Worm (Caenorhabditis elegans) whole organism, L1 larva: ENCODE data around the gene R05F9.11.

Experiments
- C04F5.9 ChIP-seq: sonication (generic microtip); optimal IDR thresholded peaks from 2 replicates; lab custom pipeline; 2016; ENCODE audit warnings: missing genetic modification characterization, missing compliant biosample characterization
- C16A3.4 ChIP-seq: fragments of 150-350 bp; optimal IDR thresholded peaks from 2 replicates; lab custom pipeline; 2014; ENCODE audit warnings: missing biosample characterization, missing genetic modification characterization
- Y116A8C.19 ChIP-seq: sonication (generic microtip); optimal IDR thresholded peaks from 2 replicates; lab custom pipeline; 2016; ENCODE audit warnings: missing compliant biosample characterization, missing genetic modification characterization, borderline replicate concordance
- alr-1 ChIP-seq: fragments of 200-800 bp; sonication (Bioruptor generic); optimal IDR thresholded peaks from 2 replicates; lab custom pipeline; 2018; ENCODE audit warnings: borderline replicate concordance, mild to moderate bottlenecking, missing genetic modification characterization, missing compliant biosample characterization
- aly-2 ChIP-seq: fragments of 150-350 bp; optimal IDR thresholded peaks from 2 replicates; lab custom pipeline; 2014; ENCODE audit warnings: missing biosample characterization, missing genetic modification characterization
- ama-1 ChIP-seq: fragments of 150-350 bp; optimal IDR thresholded peaks from 2 replicates; lab custom pipeline; 2014
- dpl-1 ChIP-seq, 3 experiments: fragments of 150-350 bp in 2 of 3; sonication (generic microtip) in 1 of 3; optimal IDR thresholded peaks; 2 replicates each; lab custom pipeline; 2014 to 2017; ENCODE audit warnings: missing biosample characterization in 3 of 3, missing genetic modification characterization in 3 of 3, missing genetic modification reagents in 3 of 3
- dsc-1 ChIP-seq: sonication (generic microtip); optimal IDR thresholded peaks from 2 replicates; lab custom pipeline; 2016; ENCODE audit warnings: mild to moderate bottlenecking, missing genetic modification characterization, missing compliant biosample characterization
- efl-1 ChIP-seq, 4 experiments: fragments of 150-350 bp; optimal IDR thresholded peaks in 3 of 4; peaks in 1 of 4; 1 replicate in 1 of 4; 2 replicates in 3 of 4; lab custom pipeline; 2014; ENCODE audit warnings: missing biosample characterization in 2 of 4, missing genetic modification characterization in 2 of 4, missing genetic modification reagents in 2 of 4
- elt-2 ChIP-seq: sonication (generic microtip); optimal IDR thresholded peaks from 2 replicates; lab custom pipeline; 2016; ENCODE audit warnings: missing genetic modification characterization, mild to moderate bottlenecking, inconsistent platforms, missing compliant biosample characterization, missing genetic modification reagents
- elt-3 ChIP-seq, 6 experiments: fragments of 150-350 bp in 1 of 6; sonication (generic microtip); optimal IDR thresholded peaks; 2 replicates each; lab custom pipeline; 2017 to 2018; ENCODE audit warnings: missing biosample characterization in 6 of 6, missing genetic modification characterization in 6 of 6, inconsistent platforms in 1 of 6
- fkh-10 ChIP-seq: sonication (generic microtip); optimal IDR thresholded peaks from 2 replicates; lab custom pipeline; 2017; ENCODE audit warnings: missing biosample characterization, missing genetic modification reagents, missing genetic modification characterization
- fkh-8 ChIP-seq: sonication (generic microtip); optimal IDR thresholded peaks from 2 replicates; lab custom pipeline; 2016; ENCODE audit warnings: mild to moderate bottlenecking, missing genetic modification characterization, missing compliant biosample characterization
- fos-1 ChIP-seq: fragments of 150-350 bp; optimal IDR thresholded peaks from 2 replicates; lab custom pipeline; 2014; ENCODE audit warnings: missing biosample characterization, missing genetic modification characterization
- irx-1 ChIP-seq: sonication (generic microtip); optimal IDR thresholded peaks from 2 replicates; lab custom pipeline; 2016; ENCODE audit warnings: missing genetic modification characterization, missing compliant biosample characterization
- isw-1 ChIP-seq: fragments of 200-800 bp; sonication (Bioruptor generic); IDR thresholded peaks from 2 replicates; pipeline ENCODE4 v1.3.6; 2022; ENCODE audit warnings: missing genetic modification characterization, missing compliant biosample characterization
- lin-14 ChIP-seq: fragments of 200-800 bp; sonication (Bioruptor generic); optimal IDR thresholded peaks from 2 replicates; lab custom pipeline; 2018; ENCODE audit warnings: mild to moderate bottlenecking, missing genetic modification characterization, moderate library complexity, missing compliant biosample characterization
- lin-15B ChIP-seq: fragments of 150-350 bp; sonication (generic microtip); optimal IDR thresholded peaks from 3 replicates; lab custom pipeline; 2014; ENCODE audit warnings: missing biosample characterization, missing genetic modification characterization
- lin-35 ChIP-seq, 2 experiments: fragments of 150-350 bp; optimal IDR thresholded peaks; 2 replicates each; lab custom pipeline; 2014; ENCODE audit warnings: missing biosample characterization in 2 of 2, missing genetic modification characterization in 2 of 2, missing genetic modification reagents in 2 of 2
- lin-39 ChIP-seq: fragments of 150-350 bp; optimal IDR thresholded peaks from 2 replicates; lab custom pipeline; 2014; ENCODE audit warnings: missing biosample characterization, missing genetic modification reagents, missing genetic modification characterization
- lsy-2 ChIP-seq, 2 experiments: fragments of 150-350 bp; optimal IDR thresholded peaks; 2 replicates each; lab custom pipeline; 2014; ENCODE audit warnings: missing biosample characterization in 2 of 2, missing genetic modification characterization in 2 of 2
- mab-9 ChIP-seq: fragments of 200-800 bp; sonication (Bioruptor generic); IDR thresholded peaks from 2 replicates; pipeline ENCODE4 v1.3.6; 2022; ENCODE audit warnings: missing genetic modification reagents, missing genetic modification characterization, missing compliant biosample characterization
- mep-1 ChIP-seq: fragments of 150-350 bp; optimal IDR thresholded peaks from 2 replicates; lab custom pipeline; 2014; ENCODE audit warnings: missing biosample characterization, missing genetic modification characterization
- nhr-11 ChIP-seq: fragments of 150-350 bp; optimal IDR thresholded peaks from 2 replicates; lab custom pipeline; 2014; ENCODE audit warnings: missing biosample characterization, missing genetic modification characterization
- nhr-19 ChIP-seq: fragments of 200-800 bp; sonication (Bioruptor generic); conservative IDR thresholded peaks from 2 replicates; pipeline ENCODE4 v1.3.6; 2022; ENCODE audit warnings: missing genetic modification characterization, missing compliant biosample characterization
- nhr-20 ChIP-seq: sonication (generic microtip); optimal IDR thresholded peaks from 2 replicates; lab custom pipeline; 2016; ENCODE audit warnings: mild to moderate bottlenecking, missing genetic modification characterization, missing compliant biosample characterization
- nhr-47 ChIP-seq: sonication (generic microtip); optimal IDR thresholded peaks from 2 replicates; lab custom pipeline; 2016; ENCODE audit warnings: mild to moderate bottlenecking, missing genetic modification characterization, moderate library complexity, missing compliant biosample characterization
- nhr-71 ChIP-seq: sonication (generic microtip); optimal IDR thresholded peaks from 2 replicates; lab custom pipeline; 2016; ENCODE audit warnings: mild to moderate bottlenecking, missing genetic modification characterization, moderate library complexity, missing compliant biosample characterization
- nhr-76 ChIP-seq: sonication (generic microtip); optimal IDR thresholded peaks from 2 replicates; lab custom pipeline; 2017; ENCODE audit warnings: missing biosample characterization, missing genetic modification characterization
- nhr-77 ChIP-seq: fragments of 150-350 bp; optimal IDR thresholded peaks from 2 replicates; lab custom pipeline; 2014; ENCODE audit warnings: missing biosample characterization, missing genetic modification characterization
- nhr-85 ChIP-seq: sonication (generic microtip); peaks from one replicate; lab custom pipeline; 2016; ENCODE audit warnings: missing genetic modification characterization, inconsistent platforms, missing compliant biosample characterization
- pag-3 ChIP-seq: sonication (generic microtip); optimal IDR thresholded peaks from 2 replicates; lab custom pipeline; 2017; ENCODE audit warnings: missing genetic modification characterization, mild to moderate bottlenecking, missing compliant biosample characterization, antibody characterized with exemption, borderline replicate concordance; ENCODE audit not compliant: insufficient read depth
- rnt-1 ChIP-seq: sonication (generic microtip); optimal IDR thresholded peaks from 2 replicates; lab custom pipeline; 2016; ENCODE audit warnings: mild to moderate bottlenecking, missing genetic modification characterization, moderate library complexity, missing compliant biosample characterization
- skn-1 ChIP-seq: fragments of 150-350 bp; optimal IDR thresholded peaks from 2 replicates; lab custom pipeline; 2014; ENCODE audit warnings: missing biosample characterization, missing genetic modification characterization
- snu-23 ChIP-seq: sonication (generic microtip); optimal IDR thresholded peaks from 2 replicates; lab custom pipeline; 2016; ENCODE audit warnings: missing genetic modification characterization, missing compliant biosample characterization
- sptf-1 ChIP-seq: fragments of 150-350 bp; optimal IDR thresholded peaks from 2 replicates; lab custom pipeline; 2014; ENCODE audit warnings: missing biosample characterization, missing genetic modification characterization
- sup-37 ChIP-seq: fragments of 200-800 bp; sonication (Bioruptor generic); optimal IDR thresholded peaks from 2 replicates; lab custom pipeline; 2018; ENCODE audit warnings: mild to moderate bottlenecking, missing genetic modification characterization, missing compliant biosample characterization
- swsn-7 ChIP-seq: sonication (generic microtip); optimal IDR thresholded peaks from 2 replicates; lab custom pipeline; 2016; ENCODE audit warnings: missing genetic modification characterization, missing compliant biosample characterization
- tbx-2 ChIP-seq: sonication (generic microtip); optimal IDR thresholded peaks from 2 replicates; lab custom pipeline; 2016; ENCODE audit warnings: missing genetic modification characterization, missing compliant biosample characterization
- tlp-1 ChIP-seq: fragments of 150-350 bp; optimal IDR thresholded peaks from 2 replicates; lab custom pipeline; 2014; ENCODE audit warnings: missing biosample characterization, missing genetic modification characterization
- unc-130 ChIP-seq: fragments of 150-350 bp; optimal IDR thresholded peaks from 2 replicates; lab custom pipeline; 2017; ENCODE audit warnings: missing biosample characterization, missing genetic modification characterization, inconsistent platforms
- unc-30 ChIP-seq: sonication (generic microtip); optimal IDR thresholded peaks from 2 replicates; lab custom pipeline; 2017; ENCODE audit warnings: missing biosample characterization, missing genetic modification characterization
- unc-98 ChIP-seq: fragments of 200-800 bp; sonication (Bioruptor generic); IDR thresholded peaks from 2 replicates; pipeline ENCODE4 v1.3.6; 2022; ENCODE audit warnings: missing genetic modification characterization, missing compliant biosample characterization
- xbp-1 ChIP-seq: sonication (generic microtip); optimal IDR thresholded peaks from 2 replicates; lab custom pipeline; 2016; ENCODE audit warnings: missing genetic modification characterization, missing compliant biosample characterization
- zag-1 ChIP-seq: fragments of 150-350 bp; optimal IDR thresholded peaks from 2 replicates; lab custom pipeline; 2014; ENCODE audit warnings: missing biosample characterization, missing genetic modification characterization

Gene R05F9.11

DNA sequence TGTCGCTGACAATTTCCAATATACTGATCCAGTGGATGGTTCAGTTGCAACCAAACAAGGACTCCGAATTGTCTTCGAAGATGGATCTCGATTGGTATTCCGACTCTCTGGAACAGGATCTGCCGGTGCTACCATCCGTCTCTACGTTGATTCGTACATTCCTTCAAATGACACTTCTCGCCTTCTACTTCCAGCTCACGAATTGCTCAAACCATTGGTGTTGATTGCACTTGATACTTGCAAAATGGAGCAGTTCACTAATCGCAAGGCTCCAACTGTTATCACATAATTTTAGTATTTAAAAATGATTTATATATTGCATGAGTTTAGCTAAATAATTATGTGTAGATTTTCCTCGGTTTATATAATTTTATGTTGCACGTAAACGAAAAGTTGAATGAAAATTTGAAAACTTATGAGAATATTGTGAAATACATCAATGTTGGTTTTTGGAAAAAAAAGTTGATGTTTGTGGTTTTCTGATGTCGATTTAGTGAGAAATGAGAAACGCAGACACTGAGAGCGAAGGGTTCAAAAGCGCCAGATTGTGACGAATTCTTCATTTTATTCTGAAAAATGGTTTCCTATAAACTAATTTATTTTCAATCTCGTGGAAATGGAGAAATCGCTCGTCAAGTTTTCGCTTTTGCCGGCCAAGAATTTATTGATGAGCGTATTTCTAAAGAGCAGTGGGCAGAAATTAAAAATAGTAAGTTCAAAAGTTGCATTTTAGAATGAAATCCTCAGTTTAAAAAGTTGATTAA lies 22.8 kb downstream of the R05F9.11 start, which contains the start of gene gst-9:
TSS of gene gst-9 (plus strand) at position 574 of the 764 bp plus-strand sequence.
- TF ChIP-seq snu-23 = peak; percentile 38
- TF ChIP-seq mep-1 (tag; lab: Kevin White, UChicago) = peak; percentile 38
- peak; percentile 60 for TF ChIP-seq nhr-85 (tag; lab: Kevin White, UChicago)
- no peak for TF ChIP-seq unc-98 (GFP tag; lab: Robert Waterston, UW)
- peak; percentile 26 for TF ChIP-seq fkh-8 (tag; lab: Kevin White, UChicago)
- TF ChIP-seq nhr-20 (tag; lab: Kevin White, UChicago) = peak; percentile 47
- TF ChIP-seq skn-1 (tag; lab: Kevin White, UChicago) = peak; percentile 37
- TF ChIP-seq nhr-19 = peak; percentile 21; the same call in 1 of the 2 replicates
- TF ChIP-seq lin-14 (GFP tag; lab: Kevin White, UChicago) = peak; percentile 17
- TF ChIP-seq ama-1 (lab: Kevin White, UChicago) = peak; percentile 77
- peak; percentile 7 for TF ChIP-seq swsn-7 (tag; lab: Kevin White, UChicago)
- TF ChIP-seq nhr-76 = no peak
- TF ChIP-seq nhr-47 (tag; lab: Kevin White, UChicago) = peak; percentile 16
- no peak for TF ChIP-seq isw-1 (GFP tag; lab: Robert Waterston, UW)
- TF ChIP-seq elt-2 = peak; percentile 63
- no peak for TF ChIP-seq zag-1 (tag; lab: Kevin White, UChicago)
- TF ChIP-seq efl-1 (optimal IDR thresholded peaks at IDR 0.05; lab: Kevin White, UChicago) = peak; percentile 0 to 7
- peak in 1 of 2 experiments; percentile 55 for TF ChIP-seq efl-1 (GFP tag; optimal IDR thresholded peaks at IDR 0.05 in 1 of 2; lab: Kevin White, UChicago)
- peak; percentile 80 for TF ChIP-seq aly-2 (tag; lab: Kevin White, UChicago)
- no peak for TF ChIP-seq irx-1 (tag; lab: Kevin White, UChicago)
- peak in 1 of 3 experiments; percentile 8 for TF ChIP-seq dpl-1 (GFP tag; optimal IDR thresholded peaks at IDR 0.05; lab: Kevin White, UChicago)
- peak in 1 of 2 experiments; percentile 34 for TF ChIP-seq lin-35 (GFP tag; optimal IDR thresholded peaks at IDR 0.05; lab: Kevin White, UChicago)
- TF ChIP-seq nhr-71 (tag; lab: Kevin White, UChicago) = peak; percentile 66
- TF ChIP-seq elt-3 (tag; optimal IDR thresholded peaks at IDR 0.05; lab: Kevin White, UChicago) = peak in 1 of 6 experiments; percentile 34
- TF ChIP-seq, all 84 proteins: peak for 18

DNA sequence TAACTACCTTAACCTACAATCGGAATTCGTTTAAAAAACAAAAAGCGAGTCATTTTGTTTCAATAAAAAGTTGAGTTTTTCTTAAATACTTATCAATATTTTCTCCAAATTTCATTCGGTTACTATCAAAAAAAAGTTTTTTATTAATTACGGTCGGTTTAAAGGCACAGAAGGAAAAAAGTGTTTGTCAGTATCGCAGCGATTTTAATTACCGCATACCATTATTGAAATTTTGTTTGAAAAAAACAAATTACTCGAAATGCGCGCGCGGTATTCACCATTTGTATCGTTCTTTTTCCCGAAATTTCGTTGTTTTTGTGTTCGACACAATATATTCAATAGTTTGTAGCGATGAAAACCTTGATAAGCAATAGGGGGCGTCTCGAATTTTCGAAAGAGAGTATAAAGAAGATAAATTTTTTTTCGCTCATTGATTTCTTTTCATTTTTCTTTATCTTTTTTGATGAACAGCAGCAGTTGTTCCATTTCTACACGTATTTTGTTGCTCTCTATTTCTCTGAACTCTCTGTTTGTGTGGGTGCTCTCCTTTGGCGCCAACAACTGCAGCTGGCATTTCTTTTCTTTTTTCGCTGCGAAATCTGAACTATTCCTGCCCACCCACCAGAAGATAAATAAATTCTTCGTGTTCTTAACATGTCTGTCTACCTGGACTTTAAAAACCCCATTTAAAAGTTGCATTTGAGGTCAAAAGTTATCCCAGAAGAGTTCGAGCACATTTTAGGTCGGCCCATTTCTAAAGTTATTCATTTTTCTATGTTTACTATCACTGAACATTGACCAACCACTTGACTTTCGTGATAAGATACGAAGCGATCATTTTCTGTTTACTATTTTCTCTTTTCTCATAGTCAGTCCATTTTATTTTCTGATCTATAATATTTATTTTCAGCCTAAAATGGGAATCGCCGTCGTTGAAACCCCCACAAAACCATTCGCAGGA lies 25.2 kb downstream of the R05F9.11 start, which contains the start of gene pgm-1:
TSS of gene pgm-1 (plus strand) at position 911 of the 961 bp plus-strand sequence.
- TF ChIP-seq nhr-85 (tag; lab: Kevin White, UChicago) = peak; percentile 6
- TF ChIP-seq tlp-1 (tag; lab: Kevin White, UChicago) = no peak
- TF ChIP-seq nhr-20 (tag; lab: Kevin White, UChicago) = peak; percentile 42
- peak; percentile 9 for TF ChIP-seq lin-39 (tag; lab: Kevin White, UChicago)
- TF ChIP-seq nhr-11 (tag; lab: Kevin White, UChicago) = no peak
- peak in 1 of 6 experiments; percentile 46 for TF ChIP-seq elt-3 (tag; optimal IDR thresholded peaks at IDR 0.05; lab: Kevin White, UChicago)
- TF ChIP-seq mep-1 (tag; lab: Kevin White, UChicago) = peak; percentile 27
- no peak for TF ChIP-seq C04F5.9
- TF ChIP-seq rnt-1 (tag; lab: Kevin White, UChicago) = peak; percentile 58
- no peak for TF ChIP-seq nhr-77 (tag; lab: Kevin White, UChicago)
- no peak for TF ChIP-seq mab-9 (GFP tag; lab: Robert Waterston, UW)
- TF ChIP-seq alr-1 (tag; lab: Kevin White, UChicago) = no peak
- no peak for TF ChIP-seq dsc-1
- peak; percentile 7 for TF ChIP-seq C16A3.4 (tag; lab: Kevin White, UChicago)
- peak; percentile 45 for TF ChIP-seq elt-2
- TF ChIP-seq fos-1 (tag; lab: Kevin White, UChicago) = no peak
- TF ChIP-seq xbp-1 (tag; lab: Kevin White, UChicago) = no peak
- TF ChIP-seq pag-3 = peak; percentile 41
- no peak for TF ChIP-seq tbx-2 (tag; lab: Kevin White, UChicago)
- TF ChIP-seq dpl-1 (GFP tag; optimal IDR thresholded peaks at IDR 0.05; lab: Kevin White, UChicago) = peak in 2 of 3 experiments; percentile 16 to 38
- TF ChIP-seq Y116A8C.19 (tag; lab: Kevin White, UChicago) = no peak
- TF ChIP-seq fkh-10 (GFP tag; lab: Kevin White, UChicago) = no peak
- peak; percentile 90 for TF ChIP-seq lin-14 (GFP tag; lab: Kevin White, UChicago)
- TF ChIP-seq sptf-1 (tag; lab: Kevin White, UChicago) = no peak
- TF ChIP-seq unc-130 (tag; lab: Kevin White, UChicago) = peak; percentile 14
- peak; percentile 7 to 51 for TF ChIP-seq lsy-2 (tag; optimal IDR thresholded peaks at IDR 0.05; lab: Kevin White, UChicago)
- TF ChIP-seq irx-1 (tag; lab: Kevin White, UChicago) = no peak
- TF ChIP-seq lin-15B (tag; lab: Kevin White, UChicago) = no peak
- peak; percentile 26; the same call in 1 of the 2 replicates for TF ChIP-seq nhr-19
- TF ChIP-seq unc-30 (tag; lab: Kevin White, UChicago) = no peak
- TF ChIP-seq sup-37 (GFP tag; lab: Kevin White, UChicago) = no peak
